Worm (Caenorhabditis elegans) whole organism, L3 larva: ENCODE data around the gene pmk-2.

Experiments used
- aly-2 ChIP-seq: fragments of 150-350 bp; optimal IDR thresholded peaks from 2 replicates; lab custom pipeline; 2014; ENCODE audit warnings: missing biosample characterization, missing genetic modification characterization
- ama-1 ChIP-seq: fragments of 150-350 bp; optimal IDR thresholded peaks from 2 replicates; lab custom pipeline; 2018
- ceh-9 ChIP-seq: sonication (generic microtip); optimal IDR thresholded peaks from 2 replicates; lab custom pipeline; 2018; ENCODE audit warnings: missing biosample characterization, missing genetic modification characterization
- egl-27 ChIP-seq: sonication (generic microtip); optimal IDR thresholded peaks from 4 replicates; lab custom pipeline; 2017; ENCODE audit warnings: missing biosample characterization, missing genetic modification reagents, missing genetic modification characterization
- elt-1 ChIP-seq: fragments of 150-350 bp; optimal IDR thresholded peaks from 2 replicates; lab custom pipeline; 2014; ENCODE audit warnings: missing biosample characterization, missing genetic modification characterization
- jun-1 ChIP-seq: fragments of 150-350 bp; optimal IDR thresholded peaks from 2 replicates; lab custom pipeline; 2014; ENCODE audit warnings: missing biosample characterization, missing genetic modification reagents, missing genetic modification characterization
- lin-39 ChIP-seq: fragments of 150-350 bp; optimal IDR thresholded peaks from 2 replicates; lab custom pipeline; 2018; ENCODE audit warnings: missing biosample characterization, missing genetic modification reagents, missing genetic modification characterization
- nfya-1 ChIP-seq: sonication (generic microtip); optimal IDR thresholded peaks from 2 replicates; lab custom pipeline; 2017; ENCODE audit warnings: missing genetic modification characterization, mild to moderate bottlenecking, missing compliant biosample characterization, antibody characterized with exemption, moderate library complexity; ENCODE audit not compliant: insufficient read depth
- nhr-237 ChIP-seq: fragments of 150-350 bp; optimal IDR thresholded peaks from 2 replicates; lab custom pipeline; 2014; ENCODE audit warnings: missing biosample characterization, missing genetic modification characterization
- sea-2 ChIP-seq: fragments of 150-350 bp; sonication (generic microtip); optimal IDR thresholded peaks from 4 replicates; lab custom pipeline; 2014; ENCODE audit warnings: missing biosample characterization, missing genetic modification reagents, missing genetic modification characterization
- skn-1 ChIP-seq: fragments of 150-350 bp; optimal IDR thresholded peaks from 2 replicates; lab custom pipeline; 2014; ENCODE audit warnings: missing biosample characterization, missing genetic modification characterization
- snpc-4 ChIP-seq: fragments of 150-350 bp; optimal IDR thresholded peaks from 2 replicates; lab custom pipeline; 2014; ENCODE audit warnings: missing biosample characterization, missing genetic modification characterization
- unc-62 ChIP-seq: fragments of 150-350 bp; sonication (generic microtip); optimal IDR thresholded peaks from 4 replicates; lab custom pipeline; 2014; ENCODE audit warnings: missing biosample characterization, missing genetic modification reagents, missing genetic modification characterization
- zag-1 ChIP-seq: fragments of 150-350 bp; optimal IDR thresholded peaks from 2 replicates; lab custom pipeline; 2014; ENCODE audit warnings: missing biosample characterization, missing genetic modification characterization

DNA sequence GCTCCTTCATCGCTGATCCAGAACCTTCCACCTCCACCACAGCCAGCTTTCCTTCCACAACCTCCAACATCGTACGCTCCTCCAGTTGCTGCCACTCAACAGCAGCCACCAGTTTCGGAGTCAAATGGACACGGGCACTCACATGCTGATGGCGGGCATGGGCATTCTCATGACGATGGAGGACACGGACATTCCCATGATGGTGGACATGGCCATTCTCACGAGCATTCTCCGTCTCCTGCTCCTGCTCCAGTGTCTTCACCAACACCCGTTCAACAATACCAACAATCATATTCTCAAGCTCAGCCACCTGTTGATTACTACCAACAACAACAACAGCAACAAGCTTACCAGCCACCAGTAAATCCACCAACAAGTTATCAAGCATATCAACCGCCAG, 28.8 kb upstream of the pmk-2 start:
- no peak for TF ChIP-seq elt-1 (tag; lab: Kevin White, UChicago)
- TF ChIP-seq lin-39: no peak
- no peak for TF ChIP-seq sea-2
- no peak for TF ChIP-seq nhr-237
- no peak for TF ChIP-seq ama-1 (lab: Kevin White, UChicago)
- no peak for TF ChIP-seq egl-27
- no peak for TF ChIP-seq unc-62 (GFP tag; lab: Kevin White, UChicago)
- TF ChIP-seq skn-1 (tag; lab: Kevin White, UChicago): no peak
- no peak for TF ChIP-seq zag-1
- no peak for TF ChIP-seq ceh-9 (tag; lab: Kevin White, UChicago)
- TF ChIP-seq jun-1 (tag; lab: Kevin White, UChicago): no peak
- TF ChIP-seq snpc-4 (tag; lab: Kevin White, UChicago): no peak
- no peak for TF ChIP-seq nfya-1 (tag; lab: Kevin White, UChicago)
- TF ChIP-seq aly-2: no peak
